Worm (Caenorhabditis elegans): ENCODE results near the gene abts-4.
A peak's percentile ranks its signal among the peaks of the same experiment; 100 is the strongest.

The abts-4 gene

ce11 chrX:6744978-6745377 lies 16.6 kb downstream of the abts-4 start:
- peak; percentile 84 for TF ChIP-seq aha-1 (tag)
- TF ChIP-seq dpl-1 (GFP tag; optimal IDR thresholded peaks at IDR 0.05): no peak
- TF ChIP-seq F37D6.2 (tag; optimal IDR thresholded peaks at IDR 0.05): peak; percentile 3
- TF ChIP-seq dve-1 (tag; optimal IDR thresholded peaks at IDR 0.05; ENCODE audit: insufficient read depth): no peak
- no peak for TF ChIP-seq duxl-1 (tag; optimal IDR thresholded peaks at IDR 0.05; ENCODE audit: poor library complexity)
- peak; percentile 42 for TF ChIP-seq rbr-2 (tag; optimal IDR thresholded peaks at IDR 0.05)
- peak; percentile 5; the same call in 1 of the 2 replicates for TF ChIP-seq set-16 (GFP tag; IDR thresholded peaks at IDR 0.05)
- no peak for TF ChIP-seq jun-1 (tag; optimal IDR thresholded peaks at IDR 0.05)
- TF ChIP-seq unc-39 (tag; optimal IDR thresholded peaks at IDR 0.05): peak; percentile 10
- peak; percentile 18; the same call in 1 of the 2 replicates for TF ChIP-seq vab-7 (GFP tag; IDR thresholded peaks at IDR 0.05)
- peak; percentile 79 for TF ChIP-seq fkh-10 (GFP tag; optimal IDR thresholded peaks at IDR 0.05)

- no peak for TF ChIP-seq daf-19 (GFP tag; conservative IDR thresholded peaks at IDR 0.05)
- no peak for TF ChIP-seq R02D3.7 (tag; optimal IDR thresholded peaks at IDR 0.05)
- TF ChIP-seq nhr-77 (tag; optimal IDR thresholded peaks at IDR 0.05): peak; percentile 52
- TF ChIP-seq dve-1 (tag; optimal IDR thresholded peaks at IDR 0.05; ENCODE audit: insufficient read depth): peak; percentile 86
- TF ChIP-seq pqm-1 (tag; optimal IDR thresholded peaks at IDR 0.05): peak; percentile 87
- peak; percentile 59; the same call in 1 of the 2 replicates for TF ChIP-seq mxl-2 (GFP tag; conservative IDR thresholded peaks at IDR 0.05)
- 0 out of 2 replicates have a peak, but pooled peaks have one; percentile 13 for TF ChIP-seq lin-1 (GFP tag; IDR thresholded peaks at IDR 0.05)
- TF ChIP-seq hlh-11 (tag; optimal IDR thresholded peaks at IDR 0.05): peak; percentile 84
- TF ChIP-seq daf-16 (GFP tag; optimal IDR thresholded peaks at IDR 0.05): no peak
- TF ChIP-seq daf-16 (tag; optimal IDR thresholded peaks at IDR 0.05): peak; percentile 80
- TF ChIP-seq nhr-28 (tag; optimal IDR thresholded peaks at IDR 0.05): peak; percentile 94
- TF ChIP-seq lsy-2 (tag; optimal IDR thresholded peaks at IDR 0.05): peak in 1 of 2 experiments; percentile 3
- no peak for TF ChIP-seq unc-62 (GFP tag; optimal IDR thresholded peaks at IDR 0.05 in 1 of 2)
- TF ChIP-seq unc-62 (tag; optimal IDR thresholded peaks at IDR 0.05): no peak
- TF ChIP-seq nhr-48 (tag; optimal IDR thresholded peaks at IDR 0.05): peak; percentile 78
- peak; percentile 17 for TF ChIP-seq mes-2 (tag; optimal IDR thresholded peaks at IDR 0.05; ENCODE audit: poor library complexity, severe bottlenecking)
- peak; percentile 96 for TF ChIP-seq dmd-6 (GFP tag; IDR thresholded peaks at IDR 0.05)
- TF ChIP-seq sdz-12 (GFP tag; optimal IDR thresholded peaks at IDR 0.05): no peak
- peak in 1 of 2 experiments; percentile 99 for TF ChIP-seq mdl-1 (tag; optimal IDR thresholded peaks at IDR 0.05)
- peak; percentile 88 for TF ChIP-seq mxl-3 (GFP tag; optimal IDR thresholded peaks at IDR 0.05)
- peak; percentile 74 for TF ChIP-seq php-3 (GFP tag; IDR thresholded peaks at IDR 0.05)
- TF ChIP-seq fkh-10 (GFP tag; optimal IDR thresholded peaks at IDR 0.05): no peak
- peak; percentile 72 for TF ChIP-seq hlh-30 (tag; optimal IDR thresholded peaks at IDR 0.05; ENCODE audit: insufficient read depth)
These were observed 17.0 kb downstream of the abts-4 start for ce11 chrX:6744537-6744936.

ce11 chrX:6743853-6744346 lies 17.6 kb downstream of the abts-4 start:
- TF ChIP-seq hmg-1.1 (GFP tag; IDR thresholded peaks at IDR 0.05) (peak; percentile 45), ceh-28 (tag; optimal IDR thresholded peaks at IDR 0.05) (no peak), duxl-1 (tag; optimal IDR thresholded peaks at IDR 0.05; ENCODE audit: poor library complexity) (peak; percentile 82), ZK546.5 (tag; optimal IDR thresholded peaks at IDR 0.05) (no peak), hlh-30 (tag; optimal IDR thresholded peaks at IDR 0.05; ENCODE audit: insufficient read depth) (peak; percentile 99), cey-2 (tag; optimal IDR thresholded peaks at IDR 0.05; ENCODE audit: borderline replicate concordance, insufficient read depth) (peak; percentile 93), nhr-6 (tag; optimal IDR thresholded peaks at IDR 0.05) (peak; percentile 70), dmd-9 (GFP tag; IDR thresholded peaks at IDR 0.05) (0 out of 2 replicates have a peak, but pooled peaks have one; percentile 54), spr-1 (tag; optimal IDR thresholded peaks at IDR 0.05) (peak; percentile 86), nhr-48 (tag; optimal IDR thresholded peaks at IDR 0.05) (peak; percentile 99), aha-1 (tag) (peak; percentile 99), fos-1 (tag; optimal IDR thresholded peaks at IDR 0.05) (peak; percentile 76), lir-3 (tag; optimal IDR thresholded peaks at IDR 0.05) (peak; percentile 39), T26A8.4 (GFP tag; IDR thresholded peaks at IDR 0.05) (peak; percentile 97), D1046.2 (GFP tag; IDR thresholded peaks at IDR 0.05) (no peak), nhr-11 (tag; optimal IDR thresholded peaks at IDR 0.05) (peak; percentile 84), lin-13 (GFP tag; optimal IDR thresholded peaks at IDR 0.05) (peak; percentile 82), ztf-7 (tag; optimal IDR thresholded peaks at IDR 0.05) (peak; percentile 80), tra-1 (GFP tag; IDR thresholded peaks at IDR 0.05) (peak; percentile 97), pha-4 (GFP tag; IDR thresholded peaks at IDR 0.05) (peak; percentile 91), pha-4 (tag; optimal IDR thresholded peaks at IDR 0.05) (peak; percentile 64)
